Fruit fly (Drosophila melanogaster): ENCODE data around the gene aus.
A peak's percentile ranks its signal among the peaks of the same experiment; 100 is the strongest.

Gene aus

DNA sequence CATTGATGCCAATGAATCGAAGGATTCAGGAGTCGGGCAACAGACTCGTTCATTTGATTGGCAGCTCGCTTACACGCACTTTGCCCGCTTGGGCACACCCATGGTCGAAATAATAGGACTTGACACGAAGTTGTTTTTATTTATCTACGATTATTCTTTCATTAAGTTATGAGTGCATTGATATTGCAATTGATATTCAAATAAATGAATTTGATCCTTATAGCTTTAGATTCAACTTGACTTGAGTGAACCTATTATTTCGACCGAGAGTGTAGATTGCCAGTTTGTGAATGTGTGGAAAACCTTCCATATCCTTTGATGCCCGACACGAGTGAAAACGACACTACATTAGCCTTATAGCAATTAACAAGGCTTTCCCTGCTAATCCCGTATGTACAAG, 18.9 kb downstream of the aus start (continued):
- TF ChIP-seq disco-r (GFP tag; optimal IDR thresholded peaks at IDR 0.05): no peak
- no peak for TF ChIP-seq HLH4C (GFP tag; IDR thresholded peaks at IDR 0.05; ENCODE audit: partially characterized antibody)
- TF ChIP-seq eve (GFP tag; optimal IDR thresholded peaks at IDR 0.05): peak in 1 of 2 experiments; percentile 81
- TF ChIP-seq tin (GFP tag; optimal IDR thresholded peaks at IDR 0.05): peak; percentile 61
- no peak for TF ChIP-seq aop (GFP tag; IDR thresholded peaks at IDR 0.05)
- no peak for TF ChIP-seq gcm2 (GFP tag; optimal IDR thresholded peaks at IDR 0.05)
- TF ChIP-seq CG5245 (GFP tag; optimal IDR thresholded peaks at IDR 0.05): peak; percentile 9
- no peak for TF ChIP-seq Hr39 (optimal IDR thresholded peaks at IDR 0.05)
- TF ChIP-seq CG16815 (GFP tag; optimal IDR thresholded peaks at IDR 0.05): peak; percentile 27
- TF ChIP-seq CG13624 (GFP tag; optimal IDR thresholded peaks at IDR 0.05): no peak
- TF ChIP-seq dmrt11E (tag; optimal IDR thresholded peaks at IDR 0.05): peak; percentile 74
- TF ChIP-seq CG17612 (GFP tag; IDR thresholded peaks at IDR 0.05): no peak
- TF ChIP-seq run (tag; optimal IDR thresholded peaks at IDR 0.05): no peak
- no peak for TF ChIP-seq btn (GFP tag; optimal IDR thresholded peaks at IDR 0.05)
- TF ChIP-seq CG15696 (tag; optimal IDR thresholded peaks at IDR 0.05): peak; percentile 47
- no peak for TF ChIP-seq fu2 (GFP tag; optimal IDR thresholded peaks at IDR 0.05)
- TF ChIP-seq CG2875 (GFP tag; optimal IDR thresholded peaks at IDR 0.05): no peak
- no peak for TF ChIP-seq abd-A (tag; optimal IDR thresholded peaks at IDR 0.05)
- no peak for TF ChIP-seq D19B (GFP tag; optimal IDR thresholded peaks at IDR 0.05)
- peak; percentile 64 for TF ChIP-seq Sox102F (GFP tag; optimal IDR thresholded peaks at IDR 0.05)
- TF ChIP-seq kah (GFP tag; optimal IDR thresholded peaks at IDR 0.05): peak; percentile 37
- TF ChIP-seq CG9817 (tag; optimal IDR thresholded peaks at IDR 0.05): peak; percentile 47
- no peak for TF ChIP-seq B-H2 (GFP tag; optimal IDR thresholded peaks at IDR 0.05)
- 0 out of 2 replicates have a peak, but pooled peaks have one; percentile 29 for TF ChIP-seq Drgx (GFP tag; IDR thresholded peaks at IDR 0.05)
- TF ChIP-seq NfI (GFP tag; optimal IDR thresholded peaks at IDR 0.05): peak; percentile 22
- peak; percentile 31 for TF ChIP-seq jing (GFP tag; optimal IDR thresholded peaks at IDR 0.05)
- TF ChIP-seq caup (GFP tag; optimal IDR thresholded peaks at IDR 0.05; ENCODE audit: severe bottlenecking): peak; percentile 68
- TF ChIP-seq ci (GFP tag; IDR thresholded peaks at IDR 0.05): peak; percentile 84; the same call in 2 of the 3 replicates
- TF ChIP-seq sens-2 (GFP tag; IDR thresholded peaks at IDR 0.05): peak; percentile 57
- TF ChIP-seq CG3281 (GFP tag; optimal IDR thresholded peaks at IDR 0.05): peak; percentile 55
- TF ChIP-seq Vsx1 (GFP tag; optimal IDR thresholded peaks at IDR 0.05): no peak
- peak; percentile 59 for TF ChIP-seq Fer3 (tag; optimal IDR thresholded peaks at IDR 0.05)
- peak; percentile 54 for TF ChIP-seq onecut (GFP tag; IDR thresholded peaks at IDR 0.05)
- TF ChIP-seq her (GFP tag; optimal IDR thresholded peaks at IDR 0.05): peak; percentile 2
- no peak for TF ChIP-seq cwo (GFP tag; optimal IDR thresholded peaks at IDR 0.05)
- no peak for TF ChIP-seq Abd-B (GFP tag; optimal IDR thresholded peaks at IDR 0.05)
- 0 out of 2 replicates have a peak, but pooled peaks have one; percentile 19 for TF ChIP-seq vvl (GFP tag; IDR thresholded peaks at IDR 0.05)
- TF ChIP-seq ssp (GFP tag; IDR thresholded peaks at IDR 0.05): no peak
- no peak for TF ChIP-seq Ets97D (GFP tag; optimal IDR thresholded peaks at IDR 0.05)
- no peak for TF ChIP-seq corto (GFP tag; optimal IDR thresholded peaks at IDR 0.05)
- no peak for TF ChIP-seq CG8290 (GFP tag; optimal IDR thresholded peaks at IDR 0.05)
- TF ChIP-seq CG8290 (tag; optimal IDR thresholded peaks at IDR 0.05): peak in 1 of 2 experiments; percentile 76
- TF ChIP-seq CG6272 (GFP tag; IDR thresholded peaks at IDR 0.05): no peak
- peak; percentile 77 for TF ChIP-seq unpg (GFP tag; optimal IDR thresholded peaks at IDR 0.05)
- TF ChIP-seq CG12942 (GFP tag; optimal IDR thresholded peaks at IDR 0.05): peak; percentile 15
- no peak for TF ChIP-seq CG10565 (GFP tag; optimal IDR thresholded peaks at IDR 0.05)
- TF ChIP-seq Mes4 (GFP tag; optimal IDR thresholded peaks at IDR 0.05): no peak
- peak; percentile 39 for TF ChIP-seq CG16863 (GFP tag; optimal IDR thresholded peaks at IDR 0.05)
- TF ChIP-seq CG15269 (tag; optimal IDR thresholded peaks at IDR 0.05): peak; percentile 73
- TF ChIP-seq CG4707 (GFP tag; optimal IDR thresholded peaks at IDR 0.05): peak; percentile 34
- no peak for TF ChIP-seq CG5953 (GFP tag; IDR thresholded peaks at IDR 0.05)
- TF ChIP-seq CG2120 (GFP tag; optimal IDR thresholded peaks at IDR 0.05): peak; percentile 57

Data from whole organism, embryonic.